Worm (Caenorhabditis elegans): ENCODE data around the gene str-171.
"Not testable (repeated sequence)": the region's sequence is repeated elsewhere in the genome, so short reads cannot be mapped to it uniquely, and the experiment has no call there.

str-171 gene

ce11 chrV:15127955-15128354, 4.4 kb downstream of the str-171 start, which contains the start of gene srr-7:
srr-7 (plus strand) TSS chrV:15128255.
- TF ChIP-seq D2030.7 (GFP tag; IDR thresholded peaks at IDR 0.05) = no peak
- TF ChIP-seq madf-3 (GFP tag; IDR thresholded peaks at IDR 0.05) = no peak
- TF ChIP-seq C17E4.6 (GFP tag; IDR thresholded peaks at IDR 0.05) = no peak
- TF ChIP-seq ekl-4 (GFP tag; IDR thresholded peaks at IDR 0.05) = no peak
- TF ChIP-seq nfya-2 (GFP tag; IDR thresholded peaks at IDR 0.05) = no peak
- TF ChIP-seq attf-5 (GFP tag; optimal IDR thresholded peaks at IDR 0.05) = no peak

DNA sequence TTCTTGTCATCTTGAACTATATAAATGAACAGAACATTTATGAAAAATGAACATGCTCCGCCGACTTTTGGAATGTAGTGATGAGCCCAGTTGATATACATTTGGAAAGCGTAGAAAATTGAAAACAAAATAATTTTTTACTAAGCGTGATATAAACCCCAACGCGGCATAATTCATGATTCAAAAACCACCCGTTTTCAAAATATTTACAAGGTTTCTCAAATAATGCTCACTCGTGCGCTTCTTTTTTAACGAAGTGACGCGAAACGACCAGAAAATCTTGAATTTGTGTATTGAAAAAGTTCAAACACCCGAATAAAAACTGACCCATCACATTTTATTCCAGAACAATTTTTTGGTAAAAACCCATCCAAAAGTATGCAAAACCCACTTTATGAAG, 4.9 kb downstream of the str-171 start, which contains the start of gene srj-27:
Gene srj-27 (minus strand): TSS at position 101 of the 400 bp plus-strand sequence.
- no peak for TF ChIP-seq egl-18 (GFP tag; IDR thresholded peaks at IDR 0.05)
- TF ChIP-seq atf-7 (tag; optimal IDR thresholded peaks at IDR 0.05) = no peak
- no peak for TF ChIP-seq K11D2.4 (GFP tag; IDR thresholded peaks at IDR 0.05)
- TF ChIP-seq lin-54 (GFP tag; optimal IDR thresholded peaks at IDR 0.05) = no peak
- no peak for TF ChIP-seq let-526 (GFP tag; IDR thresholded peaks at IDR 0.05)
- no peak for TF ChIP-seq hmg-1.2 (GFP tag; IDR thresholded peaks at IDR 0.05)
- no peak for TF ChIP-seq nhr-27 (tag; optimal IDR thresholded peaks at IDR 0.05)
- TF ChIP-seq ceh-40 (GFP tag; IDR thresholded peaks at IDR 0.05) = no peak

- not testable (repeated sequence) for TF ChIP-seq rcor-1 (GFP tag; IDR thresholded peaks at IDR 0.05); mes-4 (tag; optimal IDR thresholded peaks at IDR 0.05); lin-35 (GFP tag; optimal IDR thresholded peaks at IDR 0.05)
These were observed 7.2 kb downstream of the str-171 start, which contains the start of gene ugt-30 for ce11 chrV:15125162-15125561. ugt-30 (minus strand) TSS chrV:15125262.

DNA sequence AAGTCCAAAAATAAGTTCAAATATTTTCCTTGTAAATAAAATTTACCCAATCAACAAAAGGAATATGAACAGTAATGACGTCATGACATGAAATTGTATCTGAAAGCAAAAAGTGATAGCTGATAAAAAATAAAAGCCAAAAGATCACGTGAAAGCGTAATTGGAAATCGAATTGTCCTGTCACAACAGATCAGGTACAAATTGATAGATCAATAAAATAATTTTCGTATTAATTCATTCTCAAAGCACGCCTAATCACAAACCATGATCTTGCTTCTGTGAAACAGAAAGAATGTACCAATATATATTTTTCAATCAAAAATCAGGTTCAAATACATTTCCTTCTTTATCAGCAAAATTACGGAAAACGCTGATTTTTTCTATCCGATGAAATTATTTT, 12.8 kb downstream of the str-171 start, which contains the start of gene flor-1:
Gene flor-1 (minus strand): TSS at position 101 of the 400 bp plus-strand sequence.
- TF ChIP-seq unc-130 (GFP tag; optimal IDR thresholded peaks at IDR 0.05) (no peak), C06A6.2 (GFP tag; conservative IDR thresholded peaks at IDR 0.05) (no peak), zfh-2 (GFP tag; conservative IDR thresholded peaks at IDR 0.05) (no peak), D2030.7 (GFP tag; IDR thresholded peaks at IDR 0.05) (no peak), snpc-3.4 (tag; optimal IDR thresholded peaks at IDR 0.05) (no peak), mxl-1 (tag; optimal IDR thresholded peaks at IDR 0.05) (no peak), sptf-2 (GFP tag; optimal IDR thresholded peaks at IDR 0.05) (no peak), lin-26 (GFP tag; IDR thresholded peaks at IDR 0.05) (no peak), ceh-40 (GFP tag; IDR thresholded peaks at IDR 0.05) (no peak), F37B4.10 (GFP tag; IDR thresholded peaks at IDR 0.05) (no peak)

- not testable (repeated sequence) for TF ChIP-seq ztf-25, F37B4.10, ceh-91 (GFP tag; IDR thresholded peaks at IDR 0.05)
These were observed 16.4 kb downstream of the str-171 start, which contains the start of gene T01G5.8 for ce11 chrV:15115968-15116367. T01G5.8 (plus strand) TSS chrV:15116268.

DNA sequence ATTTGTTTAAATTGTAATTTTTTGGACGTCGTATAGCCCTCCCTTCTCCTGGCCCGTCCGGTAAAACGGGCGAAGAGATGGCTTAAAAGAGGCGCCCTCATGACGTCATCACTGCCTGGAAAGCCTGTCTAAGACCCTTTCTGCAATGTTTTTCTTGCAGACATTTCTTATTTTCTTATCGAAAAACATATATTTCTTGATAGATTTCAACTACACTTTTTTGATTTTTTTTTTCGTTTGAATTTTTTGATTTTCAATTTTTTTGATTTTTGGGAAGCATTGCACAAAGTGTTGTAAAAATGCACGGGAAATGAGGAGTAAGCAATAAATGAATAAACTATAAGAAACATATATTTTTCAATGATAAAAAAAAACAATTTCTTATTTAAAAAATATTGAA, 18.3 kb downstream of the str-171 start, which contains the start of gene T01G5.6:
Gene T01G5.6 (minus strand): TSS at position 101 of the 400 bp plus-strand sequence.
- TF ChIP-seq nfya-2 (GFP tag; IDR thresholded peaks at IDR 0.05) (no peak), lin-54 (GFP tag; optimal IDR thresholded peaks at IDR 0.05) (no peak), zim-3 (tag; optimal IDR thresholded peaks at IDR 0.05) (no peak), F49E8.2 (tag; optimal IDR thresholded peaks at IDR 0.05; ENCODE audit: insufficient read depth) (no peak), Y56A3A.18 (GFP tag; IDR thresholded peaks at IDR 0.05) (no peak), F37B4.10 (GFP tag; IDR thresholded peaks at IDR 0.05) (no peak), ccch-3 (GFP tag; optimal IDR thresholded peaks at IDR 0.05) (no peak), akir-1 (GFP tag; optimal IDR thresholded peaks at IDR 0.05) (no peak), cebp-1 (GFP tag; IDR thresholded peaks at IDR 0.05) (no peak), cebp-1 (tag; optimal IDR thresholded peaks at IDR 0.05) (no peak), die-1 (tag; optimal IDR thresholded peaks at IDR 0.05) (no peak), xnd-1 (tag; optimal IDR thresholded peaks at IDR 0.05) (no peak), F22D6.2 (tag; optimal IDR thresholded peaks at IDR 0.05) (no peak), repo-1 (tag; optimal IDR thresholded peaks at IDR 0.05) (no peak), ztf-25 (GFP tag; IDR thresholded peaks at IDR 0.05) (no peak)

Data from whole organism, young adult.